Worm (Caenorhabditis elegans) whole organism, midembryonic: ENCODE data around the gene F11E6.6.

Experiments used
- T22C8.4 ChIP-seq: fragments of 200-800 bp; sonication (Bioruptor generic); IDR thresholded peaks from 2 replicates; pipeline ENCODE4 v1.3.6; 2022; ENCODE audit warnings: missing genetic modification characterization, missing compliant biosample characterization
- flt-1 ChIP-seq: fragments of 200-800 bp; sonication (Bioruptor generic); IDR thresholded peaks from 2 replicates; pipeline ENCODE4 v1.3.6; 2022; ENCODE audit warnings: missing genetic modification characterization, missing compliant biosample characterization
- klf-2 ChIP-seq: fragments of 200-800 bp; sonication (Bioruptor generic); conservative IDR thresholded peaks from 2 replicates; pipeline ENCODE4 v1.3.6; 2022; ENCODE audit warnings: missing genetic modification reagents, missing genetic modification characterization, missing compliant biosample characterization
- ref-1 ChIP-seq: fragments of 200-800 bp; sonication (Bioruptor generic); conservative IDR thresholded peaks from 2 replicates; pipeline ENCODE4 v1.3.6; 2022; ENCODE audit warnings: missing genetic modification reagents, missing genetic modification characterization, missing compliant biosample characterization
- tab-1 ChIP-seq: fragments of 200-800 bp; sonication (Bioruptor generic); IDR thresholded peaks from 2 replicates; pipeline ENCODE4 v1.3.6; 2022; ENCODE audit warnings: missing genetic modification characterization, missing compliant biosample characterization
- ztf-29 ChIP-seq: fragments of 200-800 bp; sonication (Bioruptor generic); IDR thresholded peaks from 2 replicates; pipeline ENCODE4 v1.3.6; 2022; ENCODE audit warnings: missing genetic modification reagents, missing genetic modification characterization, missing compliant biosample characterization

DNA sequence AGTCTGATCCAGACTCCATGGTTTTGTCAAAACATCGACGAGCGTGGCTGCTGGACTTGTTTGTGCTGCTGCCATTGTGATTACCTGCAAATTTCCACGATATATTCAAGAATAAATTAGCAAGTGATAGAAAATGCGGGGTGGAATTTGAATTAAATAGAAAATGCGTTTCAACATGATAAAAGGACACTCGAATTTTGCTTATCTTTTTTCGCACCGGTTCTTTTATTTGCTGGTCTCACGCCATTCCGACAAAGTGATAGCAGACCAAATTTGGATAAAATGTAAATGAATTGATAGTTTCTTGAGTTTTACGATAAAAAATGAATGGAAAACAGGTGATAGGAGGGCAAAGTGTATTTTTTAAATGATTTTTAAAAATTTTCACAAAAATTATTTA is 1.5 kb upstream of the F11E6.6 start, which contains the start of gene elo-2:
- no peak for TF ChIP-seq tab-1
- TF ChIP-seq ref-1 (GFP tag; lab: Robert Waterston, UW) = no peak
- TF ChIP-seq klf-2 (GFP tag; lab: Robert Waterston, UW) = no peak
- TF ChIP-seq ztf-29 (GFP tag; lab: Robert Waterston, UW) = no peak
- TF ChIP-seq flt-1 (GFP tag; lab: Robert Waterston, UW) = no peak
- TF ChIP-seq T22C8.4 = no peak
